Worm (Caenorhabditis elegans) whole organism, young adult: Measurements from ENCODE around the gene fbxb-33.

Source experiments
- K12H6.12 ChIP-seq: fragments of 200-800 bp; sonication (Bioruptor generic); optimal IDR thresholded peaks from 2 replicates; lab custom pipeline; 2018; ENCODE audit warnings: mild to moderate bottlenecking, missing genetic modification characterization, missing compliant biosample characterization
- ZK185.1 ChIP-seq: sonication (generic microtip); optimal IDR thresholded peaks from 2 replicates; lab custom pipeline; 2016; ENCODE audit warnings: mild to moderate bottlenecking, missing genetic modification characterization, missing compliant biosample characterization; ENCODE audit not compliant: poor library complexity, severe bottlenecking
- ama-1 ChIP-seq, 3 experiments: fragments of 150-350 bp in 1 of 3; sonication (generic microtip) in 2 of 3; optimal IDR thresholded peaks; 2 replicates each; lab custom pipeline; 2014 to 2018; ENCODE audit warnings: missing biosample characterization in 2 of 3, missing genetic modification characterization in 2 of 3, missing genetic modification reagents in 2 of 3
- atf-7 ChIP-seq: sonication (generic microtip); optimal IDR thresholded peaks from 2 replicates; lab custom pipeline; 2017; ENCODE audit warnings: mild to moderate bottlenecking, missing genetic modification characterization, missing compliant biosample characterization
- lin-40 ChIP-seq: sonication (generic microtip); optimal IDR thresholded peaks from 2 replicates; lab custom pipeline; 2016; ENCODE audit warnings: missing genetic modification characterization, mild to moderate bottlenecking, missing compliant biosample characterization, missing genotype, missing genetic modification reagents
- nfya-1 ChIP-seq: sonication (generic microtip); optimal IDR thresholded peaks from 2 replicates; lab custom pipeline; 2017; ENCODE audit warnings: antibody characterized with exemption, missing compliant biosample characterization, missing genetic modification characterization, borderline replicate concordance; ENCODE audit not compliant: insufficient read depth
- pha-4 ChIP-seq: fragments of 150-350 bp; sonication (generic microtip); optimal IDR thresholded peaks from 2 replicates; lab custom pipeline; 2014; ENCODE audit warnings: missing biosample characterization, missing genetic modification reagents, missing genetic modification characterization
- unc-130 ChIP-seq: sonication (generic microtip); optimal IDR thresholded peaks from 2 replicates; lab custom pipeline; 2016; ENCODE audit warnings: missing genetic modification reagents, missing genetic modification characterization, missing compliant biosample characterization

ce11 chrII:3665181-3665580 lies 18.0 kb downstream of the fbxb-33 start:
- TF ChIP-seq unc-130 (GFP tag; lab: Kevin White, UChicago), result no peak
- no peak for TF ChIP-seq ama-1 (optimal IDR thresholded peaks at IDR 0.05; lab: Kevin White, UChicago)
- TF ChIP-seq ama-1 (GFP tag; optimal IDR thresholded peaks at IDR 0.05; lab: Kevin White, UChicago), result no peak
- no peak for TF ChIP-seq pha-4 (tag; lab: Kevin White, UChicago)
- TF ChIP-seq lin-40, result no peak
- no peak for TF ChIP-seq K12H6.12 (tag; lab: Kevin White, UChicago)
- TF ChIP-seq atf-7 (tag; lab: Kevin White, UChicago), result no peak
- TF ChIP-seq nfya-1 (tag; lab: Kevin White, UChicago), result no peak
- no peak for TF ChIP-seq ZK185.1
